Fruit fly (Drosophila melanogaster) whole organism, pupa: ENCODE measurements around the gene Sf3b5.

ENCODE experiments used
- CG10348 ChIP-seq: fragments of 200-800 bp; sonication (Bioruptor generic); IDR thresholded peaks from 2 replicates; pipeline ENCODE4 v1.3.6; 2022; ENCODE audit warnings: missing biosample characterization, missing genetic modification characterization
- CG12605 ChIP-seq: fragments of 200-800 bp; sonication (Bioruptor generic); IDR thresholded peaks from 2 replicates; pipeline ENCODE4 v1.3.6; 2022; ENCODE audit warnings: missing biosample characterization, missing genetic modification characterization
- CG15710 ChIP-seq: fragments of 200-800 bp; sonication (Bioruptor generic); optimal IDR thresholded peaks from 2 replicates; lab custom pipeline; 2018; ENCODE audit warnings: missing biosample characterization, mild to moderate bottlenecking, missing genetic modification characterization, moderate library complexity
- CG17806 ChIP-seq: fragments of 200-800 bp; sonication (Bioruptor generic); optimal IDR thresholded peaks from 2 replicates; lab custom pipeline; 2018; ENCODE audit warnings: missing biosample characterization, mild to moderate bottlenecking, missing genetic modification characterization, moderate library complexity
- CG32121 ChIP-seq: fragments of 200-800 bp; sonication (Bioruptor generic); IDR thresholded peaks from 2 replicates; pipeline ENCODE4 v1.3.6; 2022; ENCODE audit warnings: missing biosample characterization, missing genetic modification characterization
- CG4496 ChIP-seq: fragments of 200-800 bp; sonication (Bioruptor generic); IDR thresholded peaks from 3 replicates; pipeline ENCODE4 v1.3.6; 2022; ENCODE audit warnings: missing biosample characterization, missing genetic modification characterization
- CG8159 ChIP-seq: fragments of 200-800 bp; sonication (Bioruptor generic); optimal IDR thresholded peaks from 3 replicates; lab custom pipeline; 2018; ENCODE audit warnings: missing biosample characterization, mild to moderate bottlenecking, missing genetic modification characterization, moderate library complexity
- EcR ChIP-seq: fragments of 200-800 bp; sonication (Bioruptor generic); optimal IDR thresholded peaks from 3 replicates; lab custom pipeline; 2019; ENCODE audit warnings: missing biosample characterization, missing genetic modification characterization, mild to moderate bottlenecking, moderate library complexity, missing genetic modification reagents
- Pif1B ChIP-seq: fragments of 200-800 bp; sonication (Bioruptor generic); optimal IDR thresholded peaks from 3 replicates; lab custom pipeline; 2016; ENCODE audit warnings: missing biosample characterization, missing genetic modification characterization
- gl ChIP-seq: fragments of 200-800 bp; sonication (Bioruptor generic); optimal IDR thresholded peaks from 2 replicates; lab custom pipeline; 2018; ENCODE audit warnings: missing biosample characterization, mild to moderate bottlenecking, missing genetic modification characterization

- no peak for TF ChIP-seq Pif1B (GFP tag; lab: Kevin White, UChicago)
- TF ChIP-seq CG17806 (tag; lab: Kevin White, UChicago) = no peak
- no peak for TF ChIP-seq CG32121
- TF ChIP-seq CG10348 (GFP tag; lab: Robert Waterston, UW) = no peak
- no peak for TF ChIP-seq EcR (GFP tag; lab: Kevin White, UChicago)
- TF ChIP-seq CG15710 (tag; lab: Kevin White, UChicago) = no peak
- TF ChIP-seq CG12605 (GFP tag; lab: Robert Waterston, UW) = no peak
- no peak for TF ChIP-seq gl (tag; lab: Kevin White, UChicago)
- no peak for TF ChIP-seq CG8159 (tag; lab: Kevin White, UChicago)
- TF ChIP-seq CG4496 (GFP tag; lab: Robert Waterston, UW) = no peak
These were observed 13.5 kb upstream of the Sf3b5 start for dm6 chr3R:9028690-9029089.
